Worm (Caenorhabditis elegans) whole organism, L2 larva: ENCODE measurements around the gene srj-8.

Experiments used
- lin-11 ChIP-seq: fragments of 150-350 bp; sonication (generic microtip); optimal IDR thresholded peaks from 2 replicates; lab custom pipeline; 2014; ENCODE audit warnings: missing biosample characterization, missing genetic modification characterization, inconsistent platforms, mixed read lengths
- nhr-237 ChIP-seq: fragments of 150-350 bp; optimal IDR thresholded peaks from 2 replicates; lab custom pipeline; 2014; ENCODE audit warnings: missing biosample characterization, missing genetic modification characterization
- unc-62 ChIP-seq: fragments of 150-350 bp; optimal IDR thresholded peaks from 2 replicates; lab custom pipeline; 2014; ENCODE audit warnings: missing biosample characterization, missing genetic modification reagents, missing genetic modification characterization

ce11 chrV:3275033-3275432, 27.4 kb downstream of the srj-8 start, which contains the start of gene T28A11.3:
- TF ChIP-seq nhr-237 (no peak), lin-11 (tag; lab: Kevin White, UChicago) (no peak), unc-62 (no peak)
